Worm (Caenorhabditis elegans): Measurements from ENCODE around the gene rab-14.

DNA sequence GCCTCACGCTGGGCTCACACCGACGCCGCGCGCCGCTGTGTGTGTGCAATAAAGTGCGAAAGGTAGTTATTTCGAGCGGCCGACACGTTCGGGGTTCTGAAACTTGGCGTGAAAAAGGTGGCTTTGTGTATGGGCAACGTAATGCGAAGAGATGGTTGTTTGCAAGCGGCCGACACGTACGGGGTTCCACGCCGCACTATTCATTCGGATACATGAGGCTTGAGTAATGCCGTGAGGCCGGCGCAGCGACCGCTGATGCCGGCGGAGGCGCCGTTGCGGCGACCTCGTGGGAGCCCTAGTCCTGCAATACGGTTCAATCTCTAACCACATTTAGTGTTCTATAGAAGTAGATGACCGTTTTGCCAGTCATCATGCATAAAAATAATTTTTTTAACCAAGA lies 12.4 kb downstream of the rab-14 start:
- TF ChIP-seq aly-1 (tag; optimal IDR thresholded peaks at IDR 0.05) (no peak), hmbx-1 (tag; optimal IDR thresholded peaks at IDR 0.05) (no peak), ets-7 (tag; optimal IDR thresholded peaks at IDR 0.05) (no peak), ceh-13 (GFP tag; optimal IDR thresholded peaks at IDR 0.05) (no peak), sea-1 (GFP tag; conservative IDR thresholded peaks at IDR 0.05) (no peak), tbx-37 (GFP tag; conservative IDR thresholded peaks at IDR 0.05) (no peak), ama-1 (optimal IDR thresholded peaks at IDR 0.05) (no peak), pes-1 (GFP tag; IDR thresholded peaks at IDR 0.05) (no peak), hmg-4 (GFP tag; optimal IDR thresholded peaks at IDR 0.05) (no peak)

All from whole organism, early embryonic.